Worm (Caenorhabditis elegans) whole organism, young adult: ENCODE data around the gene K09B11.5.
A peak's percentile ranks its signal among the peaks of the same experiment; 100 is the strongest.

ENCODE experiments used
- F33H1.4 ChIP-seq: fragments of 200-800 bp; sonication (Bioruptor generic); IDR thresholded peaks from 2 replicates; pipeline ENCODE4 v1.3.6; 2022; ENCODE audit warnings: missing genetic modification reagents, missing genetic modification characterization, missing compliant biosample characterization
- F39B2.1 ChIP-seq: fragments of 200-800 bp; sonication (Bioruptor generic); IDR thresholded peaks from 2 replicates; pipeline ENCODE4 v1.3.6; 2022; ENCODE audit warnings: missing genetic modification reagents, missing genetic modification characterization, missing compliant biosample characterization
- Y53G8AR.9 ChIP-seq: fragments of 200-800 bp; sonication (Bioruptor generic); conservative IDR thresholded peaks from 2 replicates; pipeline ENCODE4 v1.3.6; 2022; ENCODE audit warnings: missing genetic modification reagents, missing genetic modification characterization, missing compliant biosample characterization
- ama-1 ChIP-seq, 3 experiments: fragments of 150-350 bp in 1 of 3; sonication (generic microtip) in 2 of 3; optimal IDR thresholded peaks; 2 replicates each; lab custom pipeline; 2014 to 2018; ENCODE audit warnings: missing biosample characterization in 2 of 3, missing genetic modification characterization in 2 of 3, missing genetic modification reagents in 2 of 3
- aptf-2 ChIP-seq: fragments of 200-800 bp; sonication (Bioruptor generic); conservative IDR thresholded peaks from 2 replicates; pipeline ENCODE4 v1.3.6; 2022; ENCODE audit warnings: missing genetic modification reagents, missing genetic modification characterization, missing compliant biosample characterization
- atf-7 ChIP-seq: sonication (generic microtip); optimal IDR thresholded peaks from 2 replicates; lab custom pipeline; 2017; ENCODE audit warnings: mild to moderate bottlenecking, missing genetic modification characterization, missing compliant biosample characterization
- attf-3 ChIP-seq: fragments of 200-800 bp; sonication (Bioruptor generic); conservative IDR thresholded peaks from 2 replicates; pipeline ENCODE4 v1.3.6; 2022; ENCODE audit warnings: missing genetic modification reagents, missing genetic modification characterization, missing compliant biosample characterization
- ccch-3 ChIP-seq: fragments of 200-800 bp; sonication (Bioruptor generic); optimal IDR thresholded peaks from 2 replicates; lab custom pipeline; 2018; ENCODE audit warnings: mild to moderate bottlenecking, missing genetic modification characterization, missing compliant biosample characterization
- ceh-91 ChIP-seq: fragments of 200-800 bp; sonication (Bioruptor generic); IDR thresholded peaks from 2 replicates; pipeline ENCODE4 v1.3.6; 2022; ENCODE audit warnings: missing genetic modification reagents, missing genetic modification characterization, missing compliant biosample characterization
- efl-1 ChIP-seq: fragments of 150-350 bp; optimal IDR thresholded peaks from 2 replicates; lab custom pipeline; 2014; ENCODE audit warnings: missing biosample characterization, missing genetic modification reagents, missing genetic modification characterization
- egl-44 ChIP-seq: fragments of 200-800 bp; sonication (Bioruptor generic); IDR thresholded peaks from 2 replicates; pipeline ENCODE4 v1.3.6; 2022; ENCODE audit warnings: missing genetic modification reagents, missing genetic modification characterization, missing compliant biosample characterization
- hmg-1.2 ChIP-seq: fragments of 200-800 bp; sonication (Bioruptor generic); IDR thresholded peaks from 2 replicates; pipeline ENCODE4 v1.3.6; 2022; ENCODE audit warnings: missing genetic modification reagents, missing genetic modification characterization, missing compliant biosample characterization
- hsf-1 ChIP-seq: fragments of 200-800 bp; sonication (Bioruptor generic); IDR thresholded peaks from 2 replicates; pipeline ENCODE4 v1.3.6; 2022; ENCODE audit warnings: missing genetic modification reagents, missing genetic modification characterization, missing compliant biosample characterization
- lag-1 ChIP-seq: fragments of 200-800 bp; sonication (Bioruptor generic); IDR thresholded peaks from 2 replicates; pipeline ENCODE4 v1.3.6; 2022; ENCODE audit warnings: missing genetic modification reagents, missing genetic modification characterization, missing compliant biosample characterization
- let-607 ChIP-seq, 2 experiments: fragments of 200-800 bp in 1 of 2; sonication (Bioruptor generic) in 1 of 2; sonication (generic microtip) in 1 of 2; optimal IDR thresholded peaks; 2 replicates each; lab custom pipeline; 2016 to 2018; ENCODE audit warnings: mild to moderate bottlenecking in 2 of 2, missing compliant biosample characterization in 2 of 2, missing genetic modification characterization in 2 of 2, moderate library complexity in 2 of 2, missing genotype in 1 of 2
- lsl-1 ChIP-seq: fragments of 200-800 bp; sonication (Bioruptor generic); optimal IDR thresholded peaks from 2 replicates; lab custom pipeline; 2018; ENCODE audit warnings: mild to moderate bottlenecking, missing genetic modification characterization, moderate library complexity, missing compliant biosample characterization
- madf-10 ChIP-seq: sonication (generic microtip); optimal IDR thresholded peaks from 2 replicates; lab custom pipeline; 2016; ENCODE audit warnings: mild to moderate bottlenecking, missing genetic modification characterization, missing compliant biosample characterization
- madf-6 ChIP-seq: fragments of 200-800 bp; sonication (Bioruptor generic); IDR thresholded peaks from 2 replicates; pipeline ENCODE4 v1.3.6; 2022; ENCODE audit warnings: missing genetic modification reagents, missing genetic modification characterization, missing compliant biosample characterization
- mes-4 ChIP-seq: sonication (generic microtip); optimal IDR thresholded peaks from 2 replicates; lab custom pipeline; 2016; ENCODE audit warnings: missing genotype, missing genetic modification characterization, missing compliant biosample characterization
- nhr-90 ChIP-seq: sonication (generic microtip); optimal IDR thresholded peaks from 2 replicates; lab custom pipeline; 2016; ENCODE audit warnings: missing genotype, mild to moderate bottlenecking, missing genetic modification characterization, missing compliant biosample characterization
- pbrm-1 ChIP-seq: fragments of 200-800 bp; sonication (Bioruptor generic); IDR thresholded peaks from 2 replicates; pipeline ENCODE4 v1.3.6; 2022; ENCODE audit warnings: missing genetic modification reagents, missing genetic modification characterization, missing compliant biosample characterization
- rec-8 ChIP-seq, 2 experiments: sonication (generic microtip); optimal IDR thresholded peaks; 2 replicates each; lab custom pipeline; 2016; ENCODE audit warnings: mild to moderate bottlenecking in 2 of 2, missing genetic modification characterization in 2 of 2, missing genetic modification reagents in 2 of 2, missing genotype in 2 of 2, missing biosample characterization in 1 of 2, missing compliant biosample characterization in 1 of 2, moderate library complexity in 1 of 2
- rpc-1 ChIP-seq, 2 experiments: fragments of 150-350 bp in 1 of 2; sonication (generic microtip) in 1 of 2; optimal IDR thresholded peaks; 2 replicates each; lab custom pipeline; 2014 to 2018; ENCODE audit warnings: missing biosample characterization in 1 of 2, missing genetic modification characterization in 1 of 2, missing genetic modification reagents in 1 of 2, missing genotype in 1 of 2
- sea-2 ChIP-seq: fragments of 200-800 bp; sonication (Bioruptor generic); IDR thresholded peaks from 2 replicates; pipeline ENCODE4 v1.3.6; 2022; ENCODE audit warnings: missing genetic modification characterization, missing compliant biosample characterization
- snpc-1.1 ChIP-seq: sonication (generic microtip); optimal IDR thresholded peaks from 2 replicates; lab custom pipeline; 2017; ENCODE audit warnings: missing genetic modification characterization, mild to moderate bottlenecking, missing compliant biosample characterization, antibody characterized with exemption, moderate library complexity, missing genotype, missing genetic modification reagents; ENCODE audit not compliant: insufficient read depth
- snpc-1.3 ChIP-seq: sonication (generic microtip); optimal IDR thresholded peaks from 2 replicates; lab custom pipeline; 2017; ENCODE audit warnings: missing genetic modification characterization, mild to moderate bottlenecking, missing compliant biosample characterization, antibody characterized with exemption, moderate library complexity, missing genotype, missing genetic modification reagents; ENCODE audit not compliant: insufficient read depth
- snpc-4 ChIP-seq, 5 experiments: fragments of 150-350 bp in 1 of 5; sonication (generic microtip) in 4 of 5; optimal IDR thresholded peaks; 2 replicates each; lab custom pipeline; 2014 to 2018; ENCODE audit warnings: missing genetic modification characterization in 5 of 5, missing biosample characterization in 3 of 5, antibody characterized with exemption in 2 of 5, mild to moderate bottlenecking in 2 of 5, missing compliant biosample characterization in 2 of 5, missing genotype in 2 of 5, moderate library complexity in 2 of 5, missing genetic modification reagents in 1 of 5
- ztf-6 ChIP-seq: fragments of 200-800 bp; sonication (Bioruptor generic); IDR thresholded peaks from 2 replicates; pipeline ENCODE4 v1.3.6; 2022; ENCODE audit warnings: missing genetic modification reagents, missing genetic modification characterization, missing compliant biosample characterization

K09B11.5 gene

ce11 chrIV:13412845-13413383 is 20.9 kb downstream of the K09B11.5 start, which contains the start of gene gcl-1:
gcl-1 (minus strand) TSS chrIV:13412895.
- TF ChIP-seq hmg-1.2 (GFP tag; lab: Robert Waterston, UW) (peak; percentile 28; the same call in 1 of the 2 replicates), F39B2.1 (GFP tag; lab: Robert Waterston, UW) (no peak), rpc-1 (optimal IDR thresholded peaks at IDR 0.05; lab: Kevin White, UChicago) (no peak), rpc-1 (tag; optimal IDR thresholded peaks at IDR 0.05; lab: Kevin White, UChicago) (no peak), madf-6 (no peak), snpc-1.1 (tag; lab: Kevin White, UChicago) (no peak)

ce11 chrIV:13408018-13408417 is 25.8 kb downstream of the K09B11.5 start, which contains the start of gene Y62E10A.19:
Y62E10A.19 (minus strand) TSS chrIV:13408306.
- no peak for TF ChIP-seq ama-1 (optimal IDR thresholded peaks at IDR 0.05; lab: Kevin White, UChicago)
- no peak for TF ChIP-seq ama-1 (GFP tag; optimal IDR thresholded peaks at IDR 0.05; lab: Kevin White, UChicago)
- TF ChIP-seq Y53G8AR.9 (GFP tag; lab: Robert Waterston, UW): no peak
- no peak for TF ChIP-seq let-607 (tag; optimal IDR thresholded peaks at IDR 0.05; lab: Kevin White, UChicago)
- no peak for TF ChIP-seq lag-1 (GFP tag; lab: Robert Waterston, UW)
- no peak for TF ChIP-seq sea-2 (GFP tag; lab: Robert Waterston, UW)
- no peak for TF ChIP-seq ccch-3 (GFP tag; lab: Kevin White, UChicago)
- TF ChIP-seq attf-3 (GFP tag; lab: Robert Waterston, UW): no peak
- TF ChIP-seq nhr-90 (tag; lab: Kevin White, UChicago): no peak
- no peak for TF ChIP-seq madf-10 (tag; lab: Kevin White, UChicago)
- TF ChIP-seq atf-7 (tag; lab: Kevin White, UChicago): no peak
- TF ChIP-seq ceh-91 (GFP tag; lab: Robert Waterston, UW): no peak
- TF ChIP-seq rec-8 (tag; optimal IDR thresholded peaks at IDR 0.05; lab: Kevin White, UChicago): no peak
- TF ChIP-seq egl-44 (GFP tag; lab: Robert Waterston, UW): no peak
- no peak for TF ChIP-seq rpc-1 (optimal IDR thresholded peaks at IDR 0.05; lab: Kevin White, UChicago)
- TF ChIP-seq rpc-1 (tag; optimal IDR thresholded peaks at IDR 0.05; lab: Kevin White, UChicago): no peak

- TF ChIP-seq snpc-4 (GFP tag; optimal IDR thresholded peaks at IDR 0.05; lab: Kevin White, UChicago): no peak
- TF ChIP-seq snpc-4 (tag; optimal IDR thresholded peaks at IDR 0.05; lab: Kevin White, UChicago): peak in 1 of 4 experiments; percentile 36
- peak; percentile 81 for TF ChIP-seq lsl-1
- no peak for TF ChIP-seq mes-4 (tag; lab: Kevin White, UChicago)
- peak; percentile 89 for TF ChIP-seq hsf-1 (GFP tag; lab: Robert Waterston, UW)
- peak; percentile 59 for TF ChIP-seq F33H1.4
- no peak for TF ChIP-seq ztf-6 (GFP tag; lab: Robert Waterston, UW)
- TF ChIP-seq snpc-1.3 (tag; lab: Kevin White, UChicago): peak; percentile 17
- TF ChIP-seq madf-6: peak; percentile 66
- no peak for TF ChIP-seq aptf-2 (GFP tag; lab: Robert Waterston, UW)
- TF ChIP-seq efl-1 (GFP tag; lab: Kevin White, UChicago): peak; percentile 64
- no peak for TF ChIP-seq pbrm-1 (GFP tag; lab: Robert Waterston, UW)
- 0 out of 2 replicates have a peak, but pooled peaks have one; percentile 32 for TF ChIP-seq ceh-91 (GFP tag; lab: Robert Waterston, UW)
Measured at ce11 chrIV:13400456-13401364, 33.1 kb downstream of the K09B11.5 start, which contains the start of the genes memi-2 and cyp-31A5. memi-2 (minus strand) TSS chrIV:13400506. cyp-31A5 (plus strand) TSS chrIV:13401289.
